Worm (Caenorhabditis elegans) whole organism, late embryonic: ENCODE measurements around the gene F20D6.9.

Experiments
- ama-1 ChIP-seq: fragments of 150-350 bp; optimal IDR thresholded peaks from 2 replicates; lab custom pipeline; 2014
- ceh-18 ChIP-seq: sonication (generic microtip); optimal IDR thresholded peaks from 2 replicates; lab custom pipeline; 2016; ENCODE audit warnings: missing genetic modification characterization, missing compliant biosample characterization
- ceh-22 ChIP-seq: sonication (generic microtip); optimal IDR thresholded peaks from 2 replicates; lab custom pipeline; 2017; ENCODE audit warnings: missing biosample characterization, missing genetic modification characterization
- ceh-48 ChIP-seq: sonication (generic microtip); optimal IDR thresholded peaks from 2 replicates; lab custom pipeline; 2016; ENCODE audit warnings: missing genetic modification characterization, inconsistent platforms, missing compliant biosample characterization
- dmd-4 ChIP-seq: sonication (generic microtip); optimal IDR thresholded peaks from 2 replicates; lab custom pipeline; 2016; ENCODE audit warnings: borderline replicate concordance, missing genetic modification characterization, missing compliant biosample characterization
- ets-4 ChIP-seq: sonication (generic microtip); optimal IDR thresholded peaks from 2 replicates; lab custom pipeline; 2016; ENCODE audit warnings: missing genetic modification characterization, missing compliant biosample characterization
- hlh-15 ChIP-seq: sonication (generic microtip); optimal IDR thresholded peaks from 2 replicates; lab custom pipeline; 2016; ENCODE audit warnings: missing genetic modification characterization, missing compliant biosample characterization
- hlh-6 ChIP-seq: sonication (generic microtip); optimal IDR thresholded peaks from 2 replicates; lab custom pipeline; 2016; ENCODE audit warnings: missing genotype, missing genetic modification characterization, missing compliant biosample characterization
- pag-3 ChIP-seq: sonication (generic microtip); optimal IDR thresholded peaks from 2 replicates; lab custom pipeline; 2016; ENCODE audit warnings: missing compliant biosample characterization, missing genetic modification characterization, borderline replicate concordance
- pha-2 ChIP-seq: sonication (generic microtip); optimal IDR thresholded peaks from 2 replicates; lab custom pipeline; 2017; ENCODE audit warnings: mild to moderate bottlenecking, missing genetic modification characterization, missing compliant biosample characterization
- pha-4 ChIP-seq: fragments of 150-350 bp; optimal IDR thresholded peaks from 2 replicates; lab custom pipeline; 2018; ENCODE audit warnings: missing biosample characterization, missing genetic modification reagents, missing genetic modification characterization
- pros-1 ChIP-seq: fragments of 150-350 bp; optimal IDR thresholded peaks from 2 replicates; lab custom pipeline; 2014; ENCODE audit warnings: missing biosample characterization, missing genetic modification reagents, missing genetic modification characterization

DNA sequence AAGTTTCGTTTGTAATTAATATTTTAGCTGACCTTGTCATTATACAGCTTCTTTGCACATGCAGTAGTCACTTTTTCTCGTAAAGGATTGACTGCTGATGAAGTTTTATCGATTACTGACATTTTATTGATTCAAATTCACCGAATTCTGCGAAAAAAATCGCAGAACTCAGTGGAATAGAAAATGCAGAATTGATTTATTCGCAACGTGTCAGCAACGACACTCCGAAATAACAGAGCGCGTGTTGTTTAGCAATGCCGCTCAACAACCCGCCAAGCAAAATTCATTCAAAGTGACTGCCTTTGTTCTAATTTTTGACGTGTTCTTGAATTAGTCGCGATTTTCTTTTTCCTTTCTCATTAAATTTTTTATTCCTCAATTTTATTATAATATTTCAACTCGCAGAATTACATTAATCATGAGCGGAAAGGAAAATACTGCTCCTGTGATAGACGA lies 43.9 kb upstream of the F20D6.9 start, which contains the start of the genes cogc-6 and air-1:
- TF ChIP-seq ceh-18 (no peak), hlh-6 (tag; lab: Kevin White, UChicago) (no peak), pag-3 (tag; lab: Kevin White, UChicago) (no peak), ceh-22 (tag; lab: Kevin White, UChicago) (no peak), pros-1 (tag; lab: Kevin White, UChicago) (no peak), ets-4 (tag; lab: Kevin White, UChicago) (no peak), dmd-4 (tag; lab: Kevin White, UChicago) (no peak), pha-2 (tag; lab: Kevin White, UChicago) (no peak), ceh-48 (tag; lab: Kevin White, UChicago) (no peak), hlh-15 (no peak), pha-4 (no peak), ama-1 (no peak)
